Worm (Caenorhabditis elegans) whole organism, L4 larva: ENCODE results near the gene F54D8.10.
"Not testable (repeated sequence)": the region's sequence is repeated elsewhere in the genome, so short reads cannot be mapped to it uniquely, and the experiment has no call there.

Source experiments
- F10B5.3 ChIP-seq: sonication (generic microtip); optimal IDR thresholded peaks from 2 replicates; lab custom pipeline; 2016; ENCODE audit warnings: mild to moderate bottlenecking, missing genetic modification characterization, missing compliant biosample characterization
- F26F4.8 ChIP-seq: fragments of 200-800 bp; sonication (Bioruptor generic); conservative IDR thresholded peaks from 2 replicates; pipeline ENCODE4 v1.3.6; 2022; ENCODE audit warnings: missing genetic modification characterization, missing compliant biosample characterization
- F37D6.2 ChIP-seq: sonication (generic microtip); optimal IDR thresholded peaks from 2 replicates; lab custom pipeline; 2016; ENCODE audit warnings: mild to moderate bottlenecking, missing genetic modification characterization, missing compliant biosample characterization
- F49E8.2 ChIP-seq: sonication (generic microtip); optimal IDR thresholded peaks from 2 replicates; lab custom pipeline; 2016; ENCODE audit warnings: missing compliant biosample characterization, mild to moderate bottlenecking, missing genetic modification characterization, borderline replicate concordance
- T20F7.1 ChIP-seq: fragments of 200-800 bp; sonication (Bioruptor generic); optimal IDR thresholded peaks from 2 replicates; lab custom pipeline; 2018; ENCODE audit warnings: mild to moderate bottlenecking, missing genetic modification characterization, missing compliant biosample characterization
- Y105C5A.15 ChIP-seq: fragments of 200-800 bp; sonication (Bioruptor generic); IDR thresholded peaks from 2 replicates; pipeline ENCODE4 v1.3.6; 2022; ENCODE audit warnings: missing genetic modification characterization, missing compliant biosample characterization
- Y48G9A.11 ChIP-seq: fragments of 200-800 bp; sonication (Bioruptor generic); IDR thresholded peaks from 2 replicates; pipeline ENCODE4 v1.3.6; 2022; ENCODE audit warnings: missing genetic modification reagents, missing genetic modification characterization, missing compliant biosample characterization
- Y5F2A.4 ChIP-seq: fragments of 200-800 bp; sonication (Bioruptor generic); optimal IDR thresholded peaks from 2 replicates; lab custom pipeline; 2018; ENCODE audit warnings: mild to moderate bottlenecking, missing genetic modification characterization, missing compliant biosample characterization
- ZK546.5 ChIP-seq, 2 experiments: sonication (generic microtip); optimal IDR thresholded peaks; 2 replicates each; lab custom pipeline; 2017; ENCODE audit warnings: missing biosample characterization in 2 of 2, missing genetic modification characterization in 2 of 2
- aha-1 ChIP-seq: fragments of 150-350 bp; peaks from one replicate; lab custom pipeline; 2014; ENCODE audit warnings: missing biosample characterization, missing genetic modification characterization
- arid-1 ChIP-seq: fragments of 200-800 bp; sonication (Bioruptor generic); conservative IDR thresholded peaks from 2 replicates; pipeline ENCODE4 v1.3.6; 2022; ENCODE audit warnings: missing genetic modification reagents, missing genetic modification characterization, missing compliant biosample characterization
- ceh-20 ChIP-seq: fragments of 200-800 bp; sonication (Bioruptor generic); IDR thresholded peaks from 2 replicates; pipeline ENCODE4 v1.3.6; 2022; ENCODE audit warnings: missing genetic modification reagents, missing genetic modification characterization, missing compliant biosample characterization
- cey-2 ChIP-seq: sonication (generic microtip); optimal IDR thresholded peaks from 3 replicates; lab custom pipeline; 2017; ENCODE audit warnings: missing genetic modification characterization, mild to moderate bottlenecking, missing compliant biosample characterization, antibody characterized with exemption, borderline replicate concordance; ENCODE audit not compliant: insufficient read depth
- ctbp-1 ChIP-seq: fragments of 200-800 bp; sonication (Bioruptor generic); IDR thresholded peaks from 2 replicates; pipeline ENCODE4 v1.3.6; 2022; ENCODE audit warnings: missing genetic modification reagents, missing genetic modification characterization, missing compliant biosample characterization
- daf-12 ChIP-seq: fragments of 150-350 bp; optimal IDR thresholded peaks from 2 replicates; lab custom pipeline; 2014; ENCODE audit warnings: missing biosample characterization, missing genetic modification reagents, missing genetic modification characterization
- daf-19 ChIP-seq: fragments of 200-800 bp; sonication (Bioruptor generic); conservative IDR thresholded peaks from 2 replicates; pipeline ENCODE4 v1.3.6; 2022; ENCODE audit warnings: missing genetic modification characterization, missing compliant biosample characterization
- dmd-6 ChIP-seq: fragments of 200-800 bp; sonication (Bioruptor generic); IDR thresholded peaks from 2 replicates; pipeline ENCODE4 v1.3.6; 2022; ENCODE audit warnings: missing genetic modification reagents, missing genetic modification characterization, missing compliant biosample characterization
- dmd-8 ChIP-seq: fragments of 200-800 bp; sonication (Bioruptor generic); IDR thresholded peaks from 2 replicates; pipeline ENCODE4 v1.3.6; 2022; ENCODE audit warnings: missing genetic modification characterization, missing compliant biosample characterization
- dmd-9 ChIP-seq: fragments of 200-800 bp; sonication (Bioruptor generic); IDR thresholded peaks from 2 replicates; pipeline ENCODE4 v1.3.6; 2022; ENCODE audit warnings: missing genetic modification reagents, missing genetic modification characterization, missing compliant biosample characterization
- dpl-1 ChIP-seq: fragments of 150-350 bp; optimal IDR thresholded peaks from 2 replicates; lab custom pipeline; 2014; ENCODE audit warnings: missing biosample characterization, missing genetic modification reagents, missing genetic modification characterization
- egl-27 ChIP-seq: sonication (generic microtip); optimal IDR thresholded peaks from 3 replicates; lab custom pipeline; 2017; ENCODE audit warnings: missing biosample characterization, missing genetic modification reagents, missing genetic modification characterization
- fkh-10 ChIP-seq: fragments of 150-350 bp; optimal IDR thresholded peaks from 2 replicates; lab custom pipeline; 2014; ENCODE audit warnings: missing biosample characterization, missing genetic modification reagents, missing genetic modification characterization
- hlh-30 ChIP-seq: sonication (generic microtip); optimal IDR thresholded peaks from 2 replicates; lab custom pipeline; 2017; ENCODE audit warnings: antibody characterized with exemption, mild to moderate bottlenecking, missing genetic modification characterization, missing compliant biosample characterization; ENCODE audit not compliant: insufficient read depth
- hmg-1.1 ChIP-seq: fragments of 200-800 bp; sonication (Bioruptor generic); IDR thresholded peaks from 2 replicates; pipeline ENCODE4 v1.3.6; 2022; ENCODE audit warnings: missing genetic modification reagents, missing genetic modification characterization, missing compliant biosample characterization
- lim-7 ChIP-seq: fragments of 200-800 bp; sonication (Bioruptor generic); IDR thresholded peaks from 2 replicates; pipeline ENCODE4 v1.3.6; 2022; ENCODE audit warnings: missing genetic modification characterization, missing compliant biosample characterization
- lin-1 ChIP-seq: fragments of 200-800 bp; sonication (Bioruptor generic); IDR thresholded peaks from 2 replicates; pipeline ENCODE4 v1.3.6; 2022; ENCODE audit warnings: missing genetic modification reagents, missing genetic modification characterization, missing compliant biosample characterization
- lin-13 ChIP-seq: fragments of 150-350 bp; optimal IDR thresholded peaks from 2 replicates; lab custom pipeline; 2014; ENCODE audit warnings: missing biosample characterization, missing genetic modification reagents, missing genetic modification characterization
- lin-15B ChIP-seq: fragments of 150-350 bp; sonication (generic microtip); optimal IDR thresholded peaks from 3 replicates; lab custom pipeline; 2014; ENCODE audit warnings: missing biosample characterization, missing genetic modification characterization
- nhr-102 ChIP-seq: sonication (generic microtip); optimal IDR thresholded peaks from 2 replicates; lab custom pipeline; 2016; ENCODE audit warnings: mild to moderate bottlenecking, missing genetic modification characterization, moderate library complexity, missing compliant biosample characterization
- nhr-111 ChIP-seq: fragments of 200-800 bp; sonication (Bioruptor generic); optimal IDR thresholded peaks from 2 replicates; lab custom pipeline; 2018; ENCODE audit warnings: mild to moderate bottlenecking, missing genetic modification characterization, missing compliant biosample characterization
- nhr-237 ChIP-seq: sonication (generic microtip); optimal IDR thresholded peaks from 2 replicates; lab custom pipeline; 2017; ENCODE audit warnings: missing biosample characterization, missing genetic modification characterization
- pha-4 ChIP-seq, 2 experiments: fragments of 150-350 bp in 1 of 2; fragments of 200-800 bp in 1 of 2; sonication (Bioruptor generic) in 1 of 2; IDR thresholded peaks in 1 of 2; optimal IDR thresholded peaks in 1 of 2; 2 replicates each; pipeline versions ENCODE4 v1.3.6 to Lab custom; 2014 to 2022; ENCODE audit warnings: missing genetic modification characterization in 2 of 2, missing genetic modification reagents in 2 of 2, missing biosample characterization in 1 of 2, missing compliant biosample characterization in 1 of 2
- pqm-1 ChIP-seq: sonication (generic microtip); optimal IDR thresholded peaks from 2 replicates; lab custom pipeline; 2017; ENCODE audit warnings: missing biosample characterization, missing genetic modification characterization
- saeg-2 ChIP-seq: fragments of 200-800 bp; sonication (Bioruptor generic); IDR thresholded peaks from 2 replicates; pipeline ENCODE4 v1.3.6; 2022; ENCODE audit warnings: missing genetic modification reagents, missing genetic modification characterization, missing compliant biosample characterization
- sdz-12 ChIP-seq: fragments of 200-800 bp; sonication (Bioruptor generic); optimal IDR thresholded peaks from 2 replicates; lab custom pipeline; 2018; ENCODE audit warnings: mild to moderate bottlenecking, missing genetic modification characterization, missing compliant biosample characterization
- skn-1 ChIP-seq: fragments of 150-350 bp; optimal IDR thresholded peaks from 2 replicates; lab custom pipeline; 2014; ENCODE audit warnings: missing biosample characterization, missing genetic modification characterization
- unc-130 ChIP-seq: sonication (generic microtip); optimal IDR thresholded peaks from 2 replicates; lab custom pipeline; 2016; ENCODE audit warnings: missing genetic modification reagents, missing genetic modification characterization, missing compliant biosample characterization
- unc-62 ChIP-seq, 3 experiments: fragments of 150-350 bp in 1 of 3; sonication (generic microtip); optimal IDR thresholded peaks in 2 of 3; peaks in 1 of 3; 1 replicate in 1 of 3; 2 replicates in 2 of 3; lab custom pipeline; 2014 to 2017; ENCODE audit warnings: missing biosample characterization in 3 of 3, missing genetic modification characterization in 3 of 3, missing genetic modification reagents in 3 of 3, missing genotype in 1 of 3
- zag-1 ChIP-seq: fragments of 150-350 bp; optimal IDR thresholded peaks from 2 replicates; lab custom pipeline; 2014; ENCODE audit warnings: missing biosample characterization, missing genetic modification characterization
- zfp-2 ChIP-seq: sonication (generic microtip); optimal IDR thresholded peaks from 2 replicates; lab custom pipeline; 2016; ENCODE audit warnings: mild to moderate bottlenecking, missing genetic modification characterization, missing compliant biosample characterization
- zfp-3 ChIP-seq: fragments of 200-800 bp; sonication (Bioruptor generic); conservative IDR thresholded peaks from 2 replicates; pipeline ENCODE4 v1.3.6; 2022; ENCODE audit warnings: missing genetic modification reagents, missing genetic modification characterization, missing compliant biosample characterization
- zip-11 ChIP-seq: fragments of 200-800 bp; sonication (Bioruptor generic); IDR thresholded peaks from 2 replicates; pipeline ENCODE4 v1.3.6; 2022; ENCODE audit warnings: missing genetic modification characterization, missing compliant biosample characterization
- zip-2 ChIP-seq: fragments of 150-350 bp; optimal IDR thresholded peaks from 2 replicates; lab custom pipeline; 2014; ENCODE audit warnings: missing biosample characterization, missing genetic modification characterization
- ztf-7 ChIP-seq: fragments of 150-350 bp; optimal IDR thresholded peaks from 2 replicates; lab custom pipeline; 2014; ENCODE audit warnings: missing biosample characterization, missing genetic modification characterization

F54D8.10 gene

DNA sequence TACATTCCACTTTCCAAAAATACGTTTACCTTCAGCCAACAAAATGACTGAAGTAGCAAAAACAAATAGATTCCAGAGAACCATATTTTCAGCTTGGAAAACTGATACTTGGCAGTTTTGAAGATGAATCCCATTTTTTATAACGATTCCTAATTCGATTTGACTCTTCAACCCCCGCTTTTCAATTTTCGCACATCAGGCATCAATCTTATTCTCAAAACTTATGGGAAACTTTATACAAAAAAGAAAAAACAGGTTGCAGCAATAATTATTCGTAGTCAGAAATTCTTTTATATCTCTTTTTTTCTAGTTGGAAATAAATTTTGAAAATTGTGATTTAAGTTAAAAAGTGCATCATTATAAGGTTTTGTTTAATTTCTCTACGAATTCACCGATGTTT lies 32.8 kb upstream of the F54D8.10 start, which contains the start of gene C45G9.10:
TSS of gene C45G9.10 (minus strand) at position 101 of the 400 bp plus-strand sequence.
- TF ChIP-seq hlh-30 (tag; lab: Kevin White, UChicago) (no peak), Y105C5A.15 (no peak), daf-19 (GFP tag; lab: Robert Waterston, UW) (no peak), aha-1 (tag; lab: Kevin White, UChicago) (peak; percentile 64), egl-27 (tag; lab: Kevin White, UChicago) (no peak), zag-1 (no peak), lin-15B (no peak), Y5F2A.4 (GFP tag; lab: Kevin White, UChicago) (no peak)
- TF ChIP-seq, all 104 proteins: peak for 1

ce11 chrIII:5062406-5062805 lies 32.2 kb upstream of the F54D8.10 start, which contains the start of gene C45G9.4:
Gene C45G9.4 (plus strand): TSS chrIII:5062706.
- TF ChIP-seq T20F7.1 (GFP tag; lab: Kevin White, UChicago); fkh-10 (GFP tag; lab: Kevin White, UChicago); zag-1: not testable (repeated sequence)
- TF ChIP-seq, all 104 proteins: peak for 0; not testable (repeated sequence) for 104

- TF ChIP-seq nhr-237, result no peak
- no peak for TF ChIP-seq Y5F2A.4 (GFP tag; lab: Kevin White, UChicago)
- no peak for TF ChIP-seq F49E8.2 (tag; lab: Kevin White, UChicago)
- peak; percentile 52 for TF ChIP-seq Y48G9A.11 (GFP tag; lab: Robert Waterston, UW)
- TF ChIP-seq skn-1 (tag; lab: Kevin White, UChicago), result no peak
- no peak for TF ChIP-seq zag-1
- peak; percentile 44 for TF ChIP-seq T20F7.1 (GFP tag; lab: Kevin White, UChicago)
- no peak for TF ChIP-seq daf-12 (tag; lab: Kevin White, UChicago)
- no peak for TF ChIP-seq saeg-2 (GFP tag; lab: Robert Waterston, UW)
- TF ChIP-seq dmd-6 (GFP tag; lab: Robert Waterston, UW), result peak; percentile 54; the same call in 1 of the 2 replicates
- TF ChIP-seq zfp-3 (GFP tag; lab: Robert Waterston, UW), result 0 out of 2 replicates have a peak, but pooled peaks have one; percentile 13
- no peak for TF ChIP-seq arid-1 (GFP tag; lab: Robert Waterston, UW)
- TF ChIP-seq hmg-1.1, result no peak
- no peak for TF ChIP-seq sdz-12 (GFP tag; lab: Kevin White, UChicago)
- TF ChIP-seq nhr-111 (GFP tag; lab: Kevin White, UChicago), result no peak
- no peak for TF ChIP-seq lin-1 (GFP tag; lab: Robert Waterston, UW)
- TF ChIP-seq egl-27 (tag; lab: Kevin White, UChicago), result no peak
- peak; percentile 94 for TF ChIP-seq dpl-1 (GFP tag; lab: Kevin White, UChicago)
- no peak for TF ChIP-seq ZK546.5 (tag; optimal IDR thresholded peaks at IDR 0.05; lab: Kevin White, UChicago)
- TF ChIP-seq nhr-102 (tag; lab: Kevin White, UChicago), result no peak
- no peak for TF ChIP-seq pqm-1 (tag; lab: Kevin White, UChicago)
- no peak for TF ChIP-seq hlh-30 (tag; lab: Kevin White, UChicago)
- no peak for TF ChIP-seq F10B5.3 (tag; lab: Kevin White, UChicago)
- peak; percentile 84 for TF ChIP-seq dmd-9 (GFP tag; lab: Robert Waterston, UW)
- peak; percentile 78 for TF ChIP-seq unc-130 (GFP tag; lab: Kevin White, UChicago)
- no peak for TF ChIP-seq cey-2 (tag; lab: Kevin White, UChicago)
- no peak for TF ChIP-seq unc-62 (GFP tag; optimal IDR thresholded peaks at IDR 0.05 in 1 of 2; lab: Kevin White, UChicago)
- no peak for TF ChIP-seq unc-62 (tag; optimal IDR thresholded peaks at IDR 0.05; lab: Kevin White, UChicago)
- TF ChIP-seq zfp-2 (tag; lab: Kevin White, UChicago), result no peak
- peak; percentile 41 for TF ChIP-seq F37D6.2 (tag; lab: Kevin White, UChicago)
- peak; percentile 18 for TF ChIP-seq lin-13 (GFP tag; lab: Kevin White, UChicago)
- TF ChIP-seq zip-11, result no peak
- TF ChIP-seq ztf-7, result peak; percentile 24
- TF ChIP-seq dmd-8 (GFP tag; lab: Robert Waterston, UW), result no peak
- 0 out of 2 replicates have a peak, but pooled peaks have one; percentile 12 for TF ChIP-seq ctbp-1 (GFP tag; lab: Robert Waterston, UW)
- no peak for TF ChIP-seq zip-2
- no peak for TF ChIP-seq ceh-20 (GFP tag; lab: Robert Waterston, UW)
- no peak for TF ChIP-seq lim-7 (GFP tag; lab: Robert Waterston, UW)
- no peak for TF ChIP-seq F26F4.8 (GFP tag; lab: Robert Waterston, UW)
- no peak for TF ChIP-seq pha-4 (GFP tag; IDR thresholded peaks at IDR 0.05; lab: Robert Waterston, UW)
- TF ChIP-seq pha-4 (tag; optimal IDR thresholded peaks at IDR 0.05; lab: Kevin White, UChicago), result no peak
Measured at ce11 chrIII:5068675-5069233, 25.9 kb upstream of the F54D8.10 start, which contains the start of the genes C45G9.11 and C45G9.2. Gene C45G9.11 (minus strand): TSS chrIII:5068725. Gene C45G9.2 (plus strand): TSS chrIII:5069066.
